Worm (Caenorhabditis elegans) whole organism, L4/young adult: Measurements from ENCODE around the gene srh-62.

Source experiments
- W03F9.2 ChIP-seq: fragments of 150-350 bp; optimal IDR thresholded peaks from 2 replicates; lab custom pipeline; 2014; ENCODE audit warnings: missing biosample characterization, missing genetic modification characterization
- dao-5 ChIP-seq: sonication (generic microtip); optimal IDR thresholded peaks from 2 replicates; lab custom pipeline; 2016; ENCODE audit warnings: missing genotype, missing genetic modification characterization, moderate library complexity, missing compliant biosample characterization
- him-1 ChIP-seq: sonication (generic microtip); optimal IDR thresholded peaks from 2 replicates; lab custom pipeline; 2016; ENCODE audit warnings: missing genotype, missing genetic modification reagents, missing genetic modification characterization, missing compliant biosample characterization

srh-62 gene

DNA sequence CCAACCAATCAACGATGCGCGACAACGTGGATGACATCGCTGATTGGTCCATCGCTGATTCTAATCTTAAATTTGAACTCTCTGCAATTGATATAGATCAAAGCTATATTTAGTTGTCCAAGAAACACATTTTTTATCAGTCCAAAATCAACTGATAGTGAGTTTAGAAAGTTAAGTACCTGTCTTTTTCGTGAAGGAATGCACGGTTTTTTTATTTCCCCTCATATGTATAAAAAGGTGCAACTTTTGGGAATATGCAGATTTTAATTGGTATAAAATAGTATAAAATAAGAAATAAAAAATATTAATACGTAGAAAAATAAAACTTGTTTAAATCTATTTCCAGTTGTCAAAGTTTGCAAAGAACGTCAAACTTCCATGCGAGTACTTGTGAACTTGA, 15.5 kb upstream of the srh-62 start, which contains the start of gene Y39D8A.1:
Gene Y39D8A.1, plus strand, starts transcription at position 301 of the 400 bp plus-strand sequence.
- TF ChIP-seq dao-5 (tag; lab: Kevin White, UChicago) (no peak), W03F9.2 (tag; lab: Kevin White, UChicago) (no peak), him-1 (tag; lab: Kevin White, UChicago) (no peak)

DNA sequence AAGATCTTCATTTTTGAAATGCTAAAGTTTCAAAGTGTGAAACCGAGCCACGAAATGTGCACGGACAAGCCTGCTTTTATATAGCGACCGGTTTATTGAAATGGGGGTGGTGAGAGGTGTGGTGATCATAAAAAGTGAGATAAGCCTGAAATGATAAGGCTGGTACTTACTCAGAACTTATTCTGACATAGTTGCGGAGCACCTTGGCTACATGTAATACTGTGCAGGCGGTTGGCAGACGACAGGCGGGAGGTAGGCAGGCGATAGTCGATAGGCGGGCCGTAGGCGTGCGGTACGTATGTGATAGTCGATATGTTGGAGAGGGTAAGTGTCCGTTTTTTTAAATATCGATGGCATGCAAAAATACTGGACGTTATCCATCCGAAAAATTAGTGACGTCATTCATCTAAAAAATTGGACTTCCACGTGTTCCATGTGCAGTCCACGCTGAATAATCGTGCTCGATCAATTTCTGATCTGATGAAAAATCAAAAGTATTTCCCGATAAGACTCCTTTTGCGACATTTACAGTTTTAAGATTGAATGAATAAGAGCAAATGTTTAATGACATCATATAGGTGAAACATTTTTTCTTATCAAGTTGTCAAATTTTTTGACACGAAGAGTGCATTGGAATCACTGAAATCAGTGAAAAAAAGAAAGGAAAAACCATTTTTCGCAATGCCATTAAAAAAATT, 14.9 kb upstream of the srh-62 start, which contains the start of gene irg-8:
Gene irg-8, minus strand, starts transcription at position 51 of the 698 bp plus-strand sequence.
- TF ChIP-seq W03F9.2 (tag; lab: Kevin White, UChicago) (no peak), dao-5 (tag; lab: Kevin White, UChicago) (no peak), him-1 (tag; lab: Kevin White, UChicago) (no peak)

DNA sequence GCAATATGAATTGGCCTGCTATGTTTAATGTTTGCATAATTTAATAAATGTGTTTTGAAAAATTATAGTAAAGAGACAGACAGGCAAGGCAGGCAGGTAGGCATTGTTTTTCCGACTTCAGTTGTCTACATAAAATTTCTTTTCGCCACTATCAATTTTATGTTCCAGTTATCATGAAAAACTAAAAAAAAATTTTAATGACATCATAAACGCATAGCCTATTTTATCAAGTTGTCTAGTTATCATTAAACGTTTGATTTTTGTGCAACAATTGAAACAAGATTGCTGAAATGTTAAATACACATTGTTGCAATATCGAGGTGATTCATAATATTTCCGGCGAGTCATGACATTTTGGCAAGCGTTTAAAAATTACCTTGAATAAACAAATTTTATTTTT, 12.1 kb upstream of the srh-62 start:
- TF ChIP-seq dao-5 (tag; lab: Kevin White, UChicago), result no peak
- TF ChIP-seq him-1 (tag; lab: Kevin White, UChicago), result no peak
- no peak for TF ChIP-seq W03F9.2 (tag; lab: Kevin White, UChicago)

DNA sequence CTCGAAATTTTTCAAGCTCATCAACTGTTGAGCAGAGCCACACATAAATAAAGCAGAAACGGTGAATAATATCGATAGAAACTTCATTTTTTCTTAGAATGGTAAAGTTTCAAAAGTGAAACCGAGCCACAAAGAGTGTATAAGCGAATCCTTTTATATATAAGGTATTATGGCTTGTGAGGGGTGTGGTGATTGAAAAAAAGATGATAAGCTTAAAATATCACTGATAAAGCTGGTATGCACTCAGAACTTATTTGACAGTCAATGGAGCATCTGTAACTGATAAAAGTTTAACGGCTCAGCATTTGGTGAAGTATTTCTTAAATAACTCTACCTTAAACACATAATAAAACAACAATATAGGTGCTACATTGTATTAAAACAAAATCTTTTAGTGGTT, 11.7 kb upstream of the srh-62 start, which contains the start of gene dod-19:
Gene dod-19, minus strand, starts transcription at position 130 of the 400 bp plus-strand sequence.
- TF ChIP-seq W03F9.2 (tag; lab: Kevin White, UChicago) (no peak), him-1 (tag; lab: Kevin White, UChicago) (no peak), dao-5 (tag; lab: Kevin White, UChicago) (no peak)

DNA sequence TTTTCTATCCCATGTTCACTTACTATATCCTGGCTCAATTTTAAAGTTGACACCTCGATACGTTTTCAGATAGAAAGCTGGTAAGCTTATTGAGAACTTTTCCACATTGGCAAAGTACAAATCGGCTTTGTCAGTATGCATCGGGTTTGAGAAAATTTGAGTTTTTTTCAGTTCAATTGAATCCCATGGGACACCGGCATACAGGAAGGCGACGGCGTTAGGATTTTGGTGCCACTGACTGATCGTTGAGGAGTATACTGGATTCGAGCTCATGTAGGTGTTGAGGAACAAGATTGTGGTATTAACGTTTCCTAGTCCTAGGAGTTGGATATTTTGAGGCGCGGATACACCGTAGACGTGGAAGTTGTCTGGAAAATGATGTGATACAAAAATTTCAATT, 9.9 kb upstream of the srh-62 start:
- TF ChIP-seq dao-5 (tag; lab: Kevin White, UChicago), result no peak
- TF ChIP-seq W03F9.2 (tag; lab: Kevin White, UChicago), result no peak
- TF ChIP-seq him-1 (tag; lab: Kevin White, UChicago), result no peak

DNA sequence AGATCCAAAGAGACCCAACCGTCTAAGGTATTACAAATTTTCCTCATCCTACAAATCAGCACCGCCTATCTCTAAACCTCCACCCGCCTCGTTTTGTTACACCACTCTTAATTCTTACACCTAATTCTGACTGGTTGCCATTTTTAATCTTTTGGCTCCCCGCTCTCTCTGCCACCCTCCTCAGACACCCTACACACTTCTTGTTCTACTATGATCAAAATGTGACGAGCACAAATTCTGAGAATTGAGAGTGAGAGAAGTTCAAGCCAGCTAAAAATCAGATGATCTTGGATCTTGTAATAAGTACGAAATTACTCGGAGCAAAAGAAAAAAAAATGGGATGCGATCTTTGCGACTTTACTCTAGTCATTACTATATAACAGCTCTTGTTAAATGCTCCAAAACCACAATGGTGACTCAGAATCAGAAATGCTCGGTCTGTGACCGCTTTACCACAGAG, 1.3 kb upstream of the srh-62 start, which contains the start of gene nhr-252:
Gene nhr-252, plus strand, starts transcription at position 410 of the 460 bp plus-strand sequence.
- TF ChIP-seq him-1 (tag; lab: Kevin White, UChicago), result no peak
- no peak for TF ChIP-seq W03F9.2 (tag; lab: Kevin White, UChicago)
- no peak for TF ChIP-seq dao-5 (tag; lab: Kevin White, UChicago)

DNA sequence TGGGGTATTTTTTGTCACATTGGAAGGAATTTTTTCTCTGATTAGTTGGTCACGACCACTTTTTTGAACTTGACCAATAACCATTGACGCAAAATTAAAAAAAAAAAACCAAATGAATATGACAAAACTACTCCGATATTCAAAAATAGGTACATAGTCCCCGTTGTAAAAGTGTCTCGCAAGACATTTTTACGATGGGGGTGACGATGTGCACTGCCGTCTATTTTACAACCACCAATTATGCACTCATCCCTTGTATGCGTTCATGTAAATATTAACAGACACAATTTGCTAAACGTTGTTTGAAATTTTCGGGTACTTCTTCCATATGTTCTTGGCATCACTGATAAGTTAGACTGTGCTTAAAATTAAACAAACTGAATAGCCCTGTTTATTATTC, 3.2 kb downstream of the srh-62 start, which contains the start of gene scl-27:
Gene scl-27, plus strand, starts transcription at position 301 of the 400 bp plus-strand sequence.
- no peak for TF ChIP-seq dao-5 (tag; lab: Kevin White, UChicago)
- no peak for TF ChIP-seq W03F9.2 (tag; lab: Kevin White, UChicago)
- no peak for TF ChIP-seq him-1 (tag; lab: Kevin White, UChicago)

DNA sequence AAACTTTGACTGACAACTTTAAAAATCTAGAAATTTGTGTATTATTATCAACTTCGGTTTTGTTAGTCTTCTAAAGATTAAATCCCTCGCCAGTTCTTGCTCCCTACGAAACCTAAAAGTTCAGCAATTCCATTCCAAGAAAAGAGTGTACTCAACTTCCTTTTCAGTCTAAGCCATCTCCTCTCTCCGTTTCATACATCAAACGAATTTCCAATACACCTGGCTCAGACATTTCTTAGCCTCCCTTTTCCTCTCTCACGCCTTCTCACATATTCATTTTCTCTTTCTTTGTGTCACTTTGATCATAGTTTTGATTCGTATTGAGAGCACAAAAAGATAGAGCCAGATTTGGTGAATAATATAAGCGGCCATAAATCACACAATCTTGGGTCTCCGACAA, 6.6 kb downstream of the srh-62 start, which contains the start of gene nhr-253:
Gene nhr-253, plus strand, starts transcription at position 285 of the 400 bp plus-strand sequence.
- TF ChIP-seq him-1 (tag; lab: Kevin White, UChicago) (no peak), W03F9.2 (tag; lab: Kevin White, UChicago) (no peak), dao-5 (tag; lab: Kevin White, UChicago) (no peak)

DNA sequence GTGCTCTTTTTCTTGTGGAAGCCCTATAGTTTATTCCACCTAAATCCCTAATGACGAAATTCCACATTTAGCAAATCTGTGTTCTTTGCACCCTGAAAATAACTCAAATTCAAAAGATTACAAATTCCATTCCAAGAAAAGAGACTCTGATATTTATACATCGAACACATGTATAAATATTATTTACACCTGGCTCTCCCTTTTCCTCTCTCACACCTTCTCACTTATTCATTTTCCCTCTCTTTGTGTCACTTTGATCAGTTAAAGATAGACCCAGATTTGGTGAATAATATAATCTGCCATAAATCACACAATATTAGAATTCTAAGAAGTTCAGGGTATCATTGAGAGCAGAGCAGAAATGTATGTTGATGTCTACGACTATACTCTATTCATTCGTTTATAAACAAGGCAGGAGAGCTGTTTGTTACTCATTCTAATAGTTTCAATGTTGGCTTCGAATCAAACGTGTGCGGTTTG, 10.7 kb downstream of the srh-62 start, which contains the start of gene nhr-254:
Gene nhr-254, plus strand, starts transcription at position 430 of the 480 bp plus-strand sequence.
- no peak for TF ChIP-seq dao-5 (tag; lab: Kevin White, UChicago)

DNA sequence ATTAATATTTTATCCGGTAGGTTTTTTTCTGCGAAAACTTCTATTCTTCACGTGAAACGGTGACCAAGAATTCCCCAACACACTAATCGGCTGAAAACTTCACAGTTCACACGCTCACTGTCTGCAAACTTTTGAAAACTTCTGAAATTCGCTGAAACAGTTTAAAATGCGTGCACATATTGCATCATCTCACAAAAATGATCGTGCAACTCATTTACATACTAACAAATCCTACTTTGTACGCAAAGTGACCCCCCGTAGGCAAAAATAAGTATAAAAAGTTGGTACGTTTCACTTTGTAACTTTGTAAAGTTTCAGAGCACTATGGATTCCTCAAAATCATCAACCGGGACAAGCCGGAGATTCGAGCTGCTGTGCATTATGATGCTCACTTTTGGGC, 14.5 kb downstream of the srh-62 start, which contains the start of gene ZK6.6:
Gene ZK6.6, plus strand, starts transcription at position 301 of the 400 bp plus-strand sequence.
- TF ChIP-seq W03F9.2 (tag; lab: Kevin White, UChicago) (no peak), dao-5 (tag; lab: Kevin White, UChicago) (no peak), him-1 (tag; lab: Kevin White, UChicago) (no peak)

DNA sequence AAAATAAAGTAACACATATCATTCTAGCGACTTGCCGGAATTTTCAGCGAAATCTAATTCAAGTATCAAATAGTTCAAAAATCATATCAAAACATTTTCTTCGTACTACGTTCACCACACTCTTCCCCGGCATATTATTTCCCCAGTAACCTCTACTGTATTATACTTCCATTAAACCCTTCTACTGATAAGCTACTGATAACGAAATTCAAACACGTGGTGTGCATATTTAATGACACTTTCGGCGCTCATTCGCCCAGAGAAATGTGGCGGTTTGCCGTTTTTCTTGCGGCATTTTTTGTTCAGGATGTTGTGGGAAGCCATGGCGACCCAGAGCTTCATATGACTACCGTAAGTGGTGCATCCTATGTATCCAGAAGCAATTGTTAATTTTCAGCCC, 17.4 kb downstream of the srh-62 start, which contains the start of gene lipl-5:
Gene lipl-5, plus strand, starts transcription at position 259 of the 400 bp plus-strand sequence.
- TF ChIP-seq him-1 (tag; lab: Kevin White, UChicago), result no peak
- no peak for TF ChIP-seq W03F9.2 (tag; lab: Kevin White, UChicago)
- TF ChIP-seq dao-5 (tag; lab: Kevin White, UChicago), result no peak

DNA sequence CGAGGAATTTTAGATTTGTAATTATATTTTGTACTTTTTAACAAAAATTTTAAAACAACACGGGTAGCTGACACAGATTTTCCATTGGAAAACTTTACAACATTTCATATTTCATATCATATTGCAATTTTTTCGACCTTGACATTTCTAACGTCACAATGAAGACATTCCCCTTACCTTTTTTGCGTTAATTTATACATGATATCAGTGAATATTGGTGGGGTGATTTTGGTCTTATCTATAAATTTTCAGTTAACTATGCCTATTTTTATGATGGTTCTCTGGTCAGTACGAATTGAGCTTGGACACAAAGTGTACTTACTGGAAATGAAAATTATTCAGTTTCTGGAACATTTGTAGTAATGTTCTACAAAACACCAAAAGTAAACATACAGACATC, 18.4 kb downstream of the srh-62 start:
- no peak for TF ChIP-seq him-1 (tag; lab: Kevin White, UChicago)
- no peak for TF ChIP-seq dao-5 (tag; lab: Kevin White, UChicago)
- TF ChIP-seq W03F9.2 (tag; lab: Kevin White, UChicago), result no peak

DNA sequence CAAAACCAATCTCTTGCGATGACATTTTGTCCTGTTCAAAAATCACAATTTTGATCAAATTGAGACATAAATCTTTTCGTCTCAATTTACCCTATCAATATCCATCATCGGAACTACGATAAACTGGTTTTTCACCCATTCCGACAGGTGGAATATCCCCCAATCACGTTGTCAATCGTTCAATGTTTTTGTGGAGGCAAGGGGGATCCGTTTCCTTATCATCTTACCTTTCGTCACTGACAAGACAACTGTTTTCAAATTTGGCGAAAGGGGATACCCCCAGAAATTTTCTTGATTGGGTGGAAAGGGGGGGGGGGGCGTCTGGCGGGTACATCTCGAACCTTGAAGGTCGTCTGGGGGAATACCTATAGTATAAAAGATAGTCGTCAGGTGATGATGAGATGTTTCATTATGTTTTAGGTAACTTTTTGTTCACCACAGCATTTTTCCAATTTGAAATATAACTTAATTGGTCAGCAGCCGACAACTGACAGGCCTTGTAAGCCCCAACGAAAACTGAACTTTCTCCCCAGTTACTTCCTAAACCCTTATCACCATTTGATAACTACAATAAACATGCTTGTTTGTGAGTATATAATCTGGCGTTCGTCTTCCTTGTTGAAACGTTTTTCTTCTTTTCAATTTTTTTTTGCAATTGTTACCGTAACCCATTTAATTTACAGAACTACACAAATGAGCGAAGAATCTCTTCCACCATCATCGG, 21.5 kb downstream of the srh-62 start, which contains the start of gene ZK6.8:
Gene ZK6.8, plus strand, starts transcription at position 682 of the 724 bp plus-strand sequence.
- TF ChIP-seq W03F9.2 (tag; lab: Kevin White, UChicago) (no peak), dao-5 (tag; lab: Kevin White, UChicago) (no peak), him-1 (tag; lab: Kevin White, UChicago) (no peak)
